Worm (Caenorhabditis elegans) whole organism, midembryonic: Measurements from ENCODE around the gene srg-41.

Experiments
- T22C8.4 ChIP-seq: fragments of 200-800 bp; sonication (Bioruptor generic); IDR thresholded peaks from 2 replicates; pipeline ENCODE4 v1.3.6; 2022; ENCODE audit warnings: missing genetic modification characterization, missing compliant biosample characterization
- cog-1 ChIP-seq: sonication (generic microtip); optimal IDR thresholded peaks from 2 replicates; lab custom pipeline; 2016; ENCODE audit warnings: missing genetic modification characterization, missing compliant biosample characterization
- flt-1 ChIP-seq: fragments of 200-800 bp; sonication (Bioruptor generic); IDR thresholded peaks from 2 replicates; pipeline ENCODE4 v1.3.6; 2022; ENCODE audit warnings: missing genetic modification characterization, missing compliant biosample characterization
- klf-2 ChIP-seq: fragments of 200-800 bp; sonication (Bioruptor generic); conservative IDR thresholded peaks from 2 replicates; pipeline ENCODE4 v1.3.6; 2022; ENCODE audit warnings: missing genetic modification reagents, missing genetic modification characterization, missing compliant biosample characterization
- med-1 ChIP-seq: sonication (generic microtip); optimal IDR thresholded peaks from 2 replicates; lab custom pipeline; 2017; ENCODE audit warnings: missing genetic modification characterization, mild to moderate bottlenecking, missing compliant biosample characterization, antibody characterized with exemption, missing genetic modification reagents; ENCODE audit not compliant: insufficient read depth
- ref-1 ChIP-seq: fragments of 200-800 bp; sonication (Bioruptor generic); conservative IDR thresholded peaks from 2 replicates; pipeline ENCODE4 v1.3.6; 2022; ENCODE audit warnings: missing genetic modification reagents, missing genetic modification characterization, missing compliant biosample characterization
- tab-1 ChIP-seq: fragments of 200-800 bp; sonication (Bioruptor generic); IDR thresholded peaks from 2 replicates; pipeline ENCODE4 v1.3.6; 2022; ENCODE audit warnings: missing genetic modification characterization, missing compliant biosample characterization
- ztf-23 ChIP-seq: fragments of 200-800 bp; sonication (Bioruptor generic); IDR thresholded peaks from 2 replicates; pipeline ENCODE4 v1.3.6; 2022; ENCODE audit warnings: missing genetic modification reagents, missing genetic modification characterization, missing compliant biosample characterization
- ztf-29 ChIP-seq: fragments of 200-800 bp; sonication (Bioruptor generic); IDR thresholded peaks from 2 replicates; pipeline ENCODE4 v1.3.6; 2022; ENCODE audit warnings: missing genetic modification reagents, missing genetic modification characterization, missing compliant biosample characterization

DNA sequence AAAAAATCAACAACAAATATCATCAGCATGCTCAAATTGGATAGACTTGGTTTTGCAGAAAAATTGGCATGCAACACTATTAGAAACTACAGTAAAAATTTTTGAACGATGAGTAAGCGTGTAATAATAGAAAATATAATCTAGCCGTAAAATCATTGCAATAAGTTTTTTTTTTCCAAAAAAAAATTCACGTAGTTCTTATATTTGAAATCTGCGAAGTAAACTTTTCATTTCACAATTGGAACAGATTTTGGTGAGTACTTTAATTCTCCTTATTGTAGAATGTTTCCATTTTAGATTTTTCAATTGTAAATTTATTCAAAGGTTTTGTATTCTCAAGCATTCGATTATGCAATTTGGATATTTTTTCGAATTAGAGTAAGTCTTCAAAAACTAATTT lies 38.6 kb upstream of the srg-41 start, which contains the start of gene K10D6.3:
- TF ChIP-seq T22C8.4: no peak
- TF ChIP-seq flt-1 (GFP tag; lab: Robert Waterston, UW): no peak
- no peak for TF ChIP-seq cog-1 (tag; lab: Kevin White, UChicago)
- no peak for TF ChIP-seq klf-2 (GFP tag; lab: Robert Waterston, UW)
- no peak for TF ChIP-seq tab-1
- no peak for TF ChIP-seq ref-1 (GFP tag; lab: Robert Waterston, UW)
- TF ChIP-seq ztf-29 (GFP tag; lab: Robert Waterston, UW): no peak
- TF ChIP-seq med-1: no peak
- TF ChIP-seq ztf-23 (GFP tag; lab: Robert Waterston, UW): no peak
